Fruit fly (Drosophila melanogaster): ENCODE data around the gene CG8004.

CG8004 gene

DNA sequence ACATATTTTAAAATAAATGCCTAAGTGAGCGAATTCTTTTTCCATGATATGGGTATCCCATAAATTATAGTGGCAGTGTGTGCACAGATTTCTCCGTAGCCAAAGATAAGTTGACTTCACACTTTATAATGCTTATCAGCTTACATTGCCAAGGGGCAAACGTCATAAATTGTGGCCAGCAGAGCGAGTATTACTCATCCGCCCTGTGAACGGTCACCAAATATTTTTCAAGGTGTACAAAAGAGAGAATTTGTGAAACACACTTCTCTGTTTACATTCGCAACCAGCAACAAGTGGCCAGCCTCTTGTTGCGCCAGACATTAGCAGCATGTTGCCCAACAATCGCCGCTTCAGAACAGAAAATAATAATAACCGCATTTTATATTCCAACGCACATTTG is 4.6 kb upstream of the CG8004 start (continued):
- no peak for TF ChIP-seq Eip74EF (GFP tag; optimal IDR thresholded peaks at IDR 0.05)
- no peak for TF ChIP-seq pros (GFP tag; optimal IDR thresholded peaks at IDR 0.05)
- peak; percentile 14 for TF ChIP-seq CG7839 (tag; optimal IDR thresholded peaks at IDR 0.05)
- TF ChIP-seq HmgZ (tag; optimal IDR thresholded peaks at IDR 0.05) = peak; percentile 27
- no peak for TF ChIP-seq CG10979 (tag; optimal IDR thresholded peaks at IDR 0.05)
- peak; percentile 24 for TF ChIP-seq CG13424 (tag; optimal IDR thresholded peaks at IDR 0.05)
- no peak for TF ChIP-seq CG15479 (GFP tag; optimal IDR thresholded peaks at IDR 0.05)
- no peak for TF ChIP-seq CG17802 (tag; optimal IDR thresholded peaks at IDR 0.05)
- no peak for TF ChIP-seq CG4282 (GFP tag; optimal IDR thresholded peaks at IDR 0.05)
- no peak for TF ChIP-seq chn (GFP tag; optimal IDR thresholded peaks at IDR 0.05)
- peak; percentile 80 for TF ChIP-seq kay (GFP tag; optimal IDR thresholded peaks at IDR 0.05)
- TF ChIP-seq CG7745 (tag; optimal IDR thresholded peaks at IDR 0.05) = no peak
- TF ChIP-seq Nf-YC (tag; optimal IDR thresholded peaks at IDR 0.05) = peak; percentile 8
- no peak for TF ChIP-seq esg (GFP tag; conservative IDR thresholded peaks at IDR 0.05)
- no peak for TF ChIP-seq Bdp1 (GFP tag; optimal IDR thresholded peaks at IDR 0.05)
- no peak for TF ChIP-seq Doc3 (GFP tag; IDR thresholded peaks at IDR 0.05; ENCODE audit: partially characterized antibody)
- no peak for TF ChIP-seq Fer2 (tag; optimal IDR thresholded peaks at IDR 0.05)
- TF ChIP-seq CG13775 (GFP tag; optimal IDR thresholded peaks at IDR 0.05) = no peak
- no peak for TF ChIP-seq Lim3 (GFP tag; IDR thresholded peaks at IDR 0.05)
- no peak for TF ChIP-seq amos (GFP tag; IDR thresholded peaks at IDR 0.05; ENCODE audit: partially characterized antibody)
- TF ChIP-seq nau (GFP tag; optimal IDR thresholded peaks at IDR 0.05) = peak; percentile 55
- TF ChIP-seq CG7357 (GFP tag; IDR thresholded peaks at IDR 0.05) = no peak
- no peak for TF ChIP-seq CG18262 (tag; optimal IDR thresholded peaks at IDR 0.05)
- TF ChIP-seq Gsc (GFP tag; IDR thresholded peaks at IDR 0.05) = no peak
- TF ChIP-seq cg (GFP tag; optimal IDR thresholded peaks at IDR 0.05) = no peak
- no peak for TF ChIP-seq ro (GFP tag; IDR thresholded peaks at IDR 0.05)
- no peak for TF ChIP-seq hb (GFP tag; IDR thresholded peaks at IDR 0.05; ENCODE audit: partially characterized antibody)
- no peak for TF ChIP-seq ash1 (GFP tag; optimal IDR thresholded peaks at IDR 0.05)
- TF ChIP-seq dan (GFP tag; IDR thresholded peaks at IDR 0.05) = no peak
- no peak for TF ChIP-seq bab2 (GFP tag; optimal IDR thresholded peaks at IDR 0.05)
- TF ChIP-seq CG3995 (GFP tag; optimal IDR thresholded peaks at IDR 0.05) = no peak
- no peak for TF ChIP-seq Taf1 (GFP tag; IDR thresholded peaks at IDR 0.05)
- no peak for TF ChIP-seq jigr1 (GFP tag; IDR thresholded peaks at IDR 0.05)
- TF ChIP-seq CG9215 (GFP tag; IDR thresholded peaks at IDR 0.05) = no peak
- no peak for TF ChIP-seq CG17359 (tag; optimal IDR thresholded peaks at IDR 0.05)
- TF ChIP-seq CG12236 (GFP tag; optimal IDR thresholded peaks at IDR 0.05) = no peak
- TF ChIP-seq CG17612 (GFP tag; IDR thresholded peaks at IDR 0.05) = no peak
- TF ChIP-seq crc (GFP tag; optimal IDR thresholded peaks at IDR 0.05) = no peak
- no peak for TF ChIP-seq CG34224 (GFP tag; IDR thresholded peaks at IDR 0.05; ENCODE audit: partially characterized antibody)
- TF ChIP-seq sug (tag; optimal IDR thresholded peaks at IDR 0.05) = peak; percentile 79
- no peak for TF ChIP-seq CG17186 (GFP tag; optimal IDR thresholded peaks at IDR 0.05)
- TF ChIP-seq salm (tag; optimal IDR thresholded peaks at IDR 0.05) = peak; percentile 34
- TF ChIP-seq CG10147 (GFP tag; optimal IDR thresholded peaks at IDR 0.05) = no peak
- peak; percentile 1 for TF ChIP-seq CG14965 (GFP tag; optimal IDR thresholded peaks at IDR 0.05; ENCODE audit: borderline replicate concordance)
- peak; percentile 2 for TF ChIP-seq NK7.1 (GFP tag; optimal IDR thresholded peaks at IDR 0.05)
- peak; percentile 12 for TF ChIP-seq cwo (GFP tag; optimal IDR thresholded peaks at IDR 0.05)
- TF ChIP-seq sima (GFP tag; optimal IDR thresholded peaks at IDR 0.05) = no peak
- peak in 1 of 2 experiments; percentile 26 for TF ChIP-seq Pdp1 (GFP tag; optimal IDR thresholded peaks at IDR 0.05)
- no peak for TF ChIP-seq tx (GFP tag; optimal IDR thresholded peaks at IDR 0.05)
- TF ChIP-seq Xrp1 (GFP tag; IDR thresholded peaks at IDR 0.05) = 0 out of 2 replicates have a peak, but pooled peaks have one; percentile 24
- no peak for TF ChIP-seq Dek (tag; optimal IDR thresholded peaks at IDR 0.05)
